Worm (Caenorhabditis elegans) whole organism, late embryonic: ENCODE results near the gene F07C6.3.

Experiments
- C08G9.2 ChIP-seq: sonication (generic microtip); optimal IDR thresholded peaks from 2 replicates; lab custom pipeline; 2016; ENCODE audit warnings: mild to moderate bottlenecking, missing genetic modification characterization, moderate library complexity, missing compliant biosample characterization
- Y22D7AL.16 ChIP-seq: sonication (generic microtip); optimal IDR thresholded peaks from 2 replicates; lab custom pipeline; 2016; ENCODE audit warnings: missing genetic modification characterization, missing compliant biosample characterization
- ahr-1 ChIP-seq: sonication (generic microtip); optimal IDR thresholded peaks from 2 replicates; lab custom pipeline; 2016; ENCODE audit warnings: missing genetic modification characterization, missing compliant biosample characterization
- ama-1 ChIP-seq: fragments of 150-350 bp; optimal IDR thresholded peaks from 2 replicates; lab custom pipeline; 2014
- ceh-19 ChIP-seq: fragments of 200-800 bp; sonication (Bioruptor generic); optimal IDR thresholded peaks from 2 replicates; lab custom pipeline; 2018; ENCODE audit warnings: mild to moderate bottlenecking, missing genetic modification characterization, missing compliant biosample characterization
- ceh-24 ChIP-seq: sonication (generic microtip); optimal IDR thresholded peaks from 2 replicates; lab custom pipeline; 2016; ENCODE audit warnings: mild to moderate bottlenecking, missing genetic modification characterization, missing compliant biosample characterization
- ceh-30 ChIP-seq: fragments of 150-350 bp; optimal IDR thresholded peaks from 2 replicates; lab custom pipeline; 2014; ENCODE audit warnings: missing biosample characterization, missing genetic modification characterization
- ceh-34 ChIP-seq: sonication (generic microtip); optimal IDR thresholded peaks from 2 replicates; lab custom pipeline; 2016; ENCODE audit warnings: mild to moderate bottlenecking, missing genetic modification characterization, missing compliant biosample characterization
- ceh-45 ChIP-seq: fragments of 200-800 bp; sonication (Bioruptor generic); IDR thresholded peaks from 2 replicates; pipeline ENCODE4 v1.3.6; 2022; ENCODE audit warnings: missing genetic modification reagents, missing genetic modification characterization, missing compliant biosample characterization
- ceh-6 ChIP-seq: fragments of 200-800 bp; sonication (Bioruptor generic); optimal IDR thresholded peaks from 2 replicates; lab custom pipeline; 2018; ENCODE audit warnings: mild to moderate bottlenecking, missing genetic modification characterization, missing compliant biosample characterization
- che-1 ChIP-seq: sonication (generic microtip); optimal IDR thresholded peaks from 2 replicates; lab custom pipeline; 2016; ENCODE audit warnings: mild to moderate bottlenecking, missing genetic modification characterization, missing compliant biosample characterization
- dmd-4 ChIP-seq: sonication (generic microtip); optimal IDR thresholded peaks from 2 replicates; lab custom pipeline; 2016; ENCODE audit warnings: borderline replicate concordance, missing genetic modification characterization, missing compliant biosample characterization
- dve-1 ChIP-seq: sonication (generic microtip); optimal IDR thresholded peaks from 2 replicates; lab custom pipeline; 2017; ENCODE audit warnings: antibody characterized with exemption, mild to moderate bottlenecking, missing genetic modification characterization, missing compliant biosample characterization
- elt-4 ChIP-seq: sonication (generic microtip); optimal IDR thresholded peaks from 2 replicates; lab custom pipeline; 2016; ENCODE audit warnings: missing genetic modification characterization, missing compliant biosample characterization
- ets-4 ChIP-seq: sonication (generic microtip); optimal IDR thresholded peaks from 2 replicates; lab custom pipeline; 2016; ENCODE audit warnings: missing genetic modification characterization, missing compliant biosample characterization
- eyg-1 ChIP-seq: sonication (generic microtip); optimal IDR thresholded peaks from 2 replicates; lab custom pipeline; 2016; ENCODE audit warnings: missing genotype, missing genetic modification characterization, missing compliant biosample characterization
- fax-1 ChIP-seq: sonication (generic microtip); optimal IDR thresholded peaks from 2 replicates; lab custom pipeline; 2016; ENCODE audit warnings: missing genotype, missing genetic modification characterization, missing compliant biosample characterization
- fkh-10 ChIP-seq: fragments of 150-350 bp; optimal IDR thresholded peaks from 2 replicates; lab custom pipeline; 2014; ENCODE audit warnings: missing biosample characterization, missing genetic modification reagents, missing genetic modification characterization
- gmeb-2 ChIP-seq: sonication (generic microtip); optimal IDR thresholded peaks from 2 replicates; lab custom pipeline; 2016; ENCODE audit warnings: missing genetic modification characterization, inconsistent platforms, missing compliant biosample characterization
- hlh-15 ChIP-seq: sonication (generic microtip); optimal IDR thresholded peaks from 2 replicates; lab custom pipeline; 2016; ENCODE audit warnings: missing genetic modification characterization, missing compliant biosample characterization
- hlh-6 ChIP-seq: sonication (generic microtip); optimal IDR thresholded peaks from 2 replicates; lab custom pipeline; 2016; ENCODE audit warnings: missing genotype, missing genetic modification characterization, missing compliant biosample characterization
- hlh-8 ChIP-seq: sonication (generic microtip); optimal IDR thresholded peaks from 2 replicates; lab custom pipeline; 2016; ENCODE audit warnings: missing genotype, missing genetic modification characterization, missing compliant biosample characterization
- lim-6 ChIP-seq: sonication (generic microtip); optimal IDR thresholded peaks from 2 replicates; lab custom pipeline; 2016; ENCODE audit warnings: missing genetic modification characterization, missing compliant biosample characterization
- lin-11 ChIP-seq: fragments of 200-800 bp; sonication (Bioruptor generic); optimal IDR thresholded peaks from 2 replicates; lab custom pipeline; 2018; ENCODE audit warnings: mild to moderate bottlenecking, missing genetic modification characterization, missing compliant biosample characterization
- madf-2 ChIP-seq: sonication (generic microtip); optimal IDR thresholded peaks from 2 replicates; lab custom pipeline; 2017; ENCODE audit warnings: missing genetic modification characterization, missing compliant biosample characterization
- mec-3 ChIP-seq: sonication (generic microtip); optimal IDR thresholded peaks from 2 replicates; lab custom pipeline; 2016; ENCODE audit warnings: borderline replicate concordance, missing genetic modification characterization, missing compliant biosample characterization
- nfya-1 ChIP-seq: sonication (generic microtip); optimal IDR thresholded peaks from 2 replicates; lab custom pipeline; 2017; ENCODE audit warnings: missing genetic modification characterization, mild to moderate bottlenecking, missing compliant biosample characterization, antibody characterized with exemption, moderate library complexity
- nhr-11 ChIP-seq: fragments of 150-350 bp; optimal IDR thresholded peaks from 2 replicates; lab custom pipeline; 2014; ENCODE audit warnings: missing biosample characterization, missing genetic modification characterization
- npax-4 ChIP-seq: sonication (generic microtip); optimal IDR thresholded peaks from 2 replicates; lab custom pipeline; 2016; ENCODE audit warnings: missing genetic modification characterization, missing compliant biosample characterization
- pros-1 ChIP-seq: fragments of 150-350 bp; optimal IDR thresholded peaks from 2 replicates; lab custom pipeline; 2014; ENCODE audit warnings: missing biosample characterization, missing genetic modification reagents, missing genetic modification characterization
- ref-2 ChIP-seq: sonication (generic microtip); optimal IDR thresholded peaks from 2 replicates; lab custom pipeline; 2016; ENCODE audit warnings: missing genetic modification characterization, missing compliant biosample characterization
- rnt-1 ChIP-seq: sonication (generic microtip); optimal IDR thresholded peaks from 2 replicates; lab custom pipeline; 2016; ENCODE audit warnings: missing genetic modification characterization, missing compliant biosample characterization
- sox-2 ChIP-seq: fragments of 200-800 bp; sonication (Bioruptor generic); IDR thresholded peaks from 2 replicates; pipeline ENCODE4 v1.3.6; 2022; ENCODE audit warnings: missing genetic modification reagents, missing genetic modification characterization, missing compliant biosample characterization
- syd-9 ChIP-seq: sonication (generic microtip); optimal IDR thresholded peaks from 2 replicates; lab custom pipeline; 2016; ENCODE audit warnings: mild to moderate bottlenecking, missing genetic modification characterization, moderate library complexity, missing compliant biosample characterization
- ttx-3 ChIP-seq: sonication (generic microtip); optimal IDR thresholded peaks from 2 replicates; lab custom pipeline; 2016; ENCODE audit warnings: missing genetic modification reagents, missing genetic modification characterization, missing compliant biosample characterization
- unc-42 ChIP-seq: sonication (generic microtip); optimal IDR thresholded peaks from 2 replicates; lab custom pipeline; 2016; ENCODE audit warnings: missing genotype, missing genetic modification characterization, missing compliant biosample characterization
- unc-86 ChIP-seq: sonication (generic microtip); optimal IDR thresholded peaks from 2 replicates; lab custom pipeline; 2016; ENCODE audit warnings: missing genetic modification characterization, missing compliant biosample characterization
- ztf-16 ChIP-seq: sonication (generic microtip); optimal IDR thresholded peaks from 2 replicates; lab custom pipeline; 2017; ENCODE audit warnings: missing genetic modification characterization, missing compliant biosample characterization

Gene F07C6.3

DNA sequence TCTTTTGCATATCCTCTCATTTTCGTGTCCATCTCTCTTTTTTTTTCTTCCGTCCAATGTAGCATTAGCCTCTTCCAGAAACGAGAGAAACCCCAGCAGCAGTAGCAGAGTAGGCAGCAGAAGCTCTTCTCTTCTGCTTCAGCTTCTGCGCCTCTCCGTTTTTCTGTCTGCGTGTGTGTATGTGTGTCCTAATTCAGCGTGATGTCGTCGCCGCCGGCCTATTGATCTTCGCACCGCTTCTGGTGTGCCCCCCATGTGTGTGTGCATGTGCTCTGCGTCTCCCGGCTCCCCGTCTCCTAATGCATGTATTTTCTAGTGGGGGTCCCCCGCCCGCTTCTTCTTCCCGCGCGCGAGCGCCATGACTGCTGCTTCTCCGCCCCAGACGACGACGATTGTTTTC lies 17.6 kb upstream of the F07C6.3 start (continued):
- TF ChIP-seq ets-4 (tag; lab: Kevin White, UChicago) (no peak), unc-86 (tag; lab: Kevin White, UChicago) (peak; percentile 25), ttx-3 (tag; lab: Kevin White, UChicago) (no peak), ref-2 (tag; lab: Kevin White, UChicago) (peak; percentile 56), lin-11 (tag; lab: Kevin White, UChicago) (no peak), nfya-1 (tag; lab: Kevin White, UChicago) (peak; percentile 44), rnt-1 (no peak), gmeb-2 (no peak), Y22D7AL.16 (no peak), C08G9.2 (peak; percentile 50), eyg-1 (tag; lab: Kevin White, UChicago) (no peak), dmd-4 (tag; lab: Kevin White, UChicago) (peak; percentile 28), ceh-24 (tag; lab: Kevin White, UChicago) (no peak), ahr-1 (tag; lab: Kevin White, UChicago) (no peak), fkh-10 (GFP tag; lab: Kevin White, UChicago) (peak; percentile 50), ztf-16 (tag; lab: Kevin White, UChicago) (no peak), unc-42 (tag; lab: Kevin White, UChicago) (peak; percentile 90), sox-2 (GFP tag; lab: Robert Waterston, UW) (no peak), ceh-6 (GFP tag; lab: Kevin White, UChicago) (no peak), ceh-30 (no peak), ceh-19 (GFP tag; lab: Kevin White, UChicago) (peak; percentile 1), ceh-45 (GFP tag; lab: Robert Waterston, UW) (0 out of 2 replicates have a peak, but pooled peaks have one; percentile 8), syd-9 (tag; lab: Kevin White, UChicago) (peak; percentile 50), dve-1 (tag; lab: Kevin White, UChicago) (no peak)

DNA sequence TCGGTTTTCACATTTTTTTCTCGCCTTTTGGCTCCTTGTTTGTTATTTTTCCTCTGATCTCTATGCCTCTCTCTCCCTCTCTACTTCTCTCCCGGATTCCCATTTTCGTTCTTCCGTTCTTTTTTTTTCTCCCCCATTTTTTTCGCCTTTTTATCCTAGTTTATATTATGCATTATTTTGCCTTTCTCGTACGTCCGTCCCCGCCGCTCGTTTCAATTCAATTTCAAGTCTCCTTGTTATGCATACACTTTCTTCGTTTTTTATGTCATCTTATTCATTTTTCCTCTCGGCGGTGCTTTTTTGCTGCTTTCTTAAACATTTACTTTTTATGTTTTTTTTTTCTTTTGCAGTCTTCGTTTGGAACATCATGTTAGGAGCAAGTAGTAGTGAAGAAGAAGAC lies 15.5 kb upstream of the F07C6.3 start, which contains the start of gene unc-31:
Gene unc-31, plus strand, starts transcription at position 349 of the 400 bp plus-strand sequence.
- TF ChIP-seq unc-42 (tag; lab: Kevin White, UChicago) = peak; percentile 78
- TF ChIP-seq lin-11 (tag; lab: Kevin White, UChicago) = no peak

DNA sequence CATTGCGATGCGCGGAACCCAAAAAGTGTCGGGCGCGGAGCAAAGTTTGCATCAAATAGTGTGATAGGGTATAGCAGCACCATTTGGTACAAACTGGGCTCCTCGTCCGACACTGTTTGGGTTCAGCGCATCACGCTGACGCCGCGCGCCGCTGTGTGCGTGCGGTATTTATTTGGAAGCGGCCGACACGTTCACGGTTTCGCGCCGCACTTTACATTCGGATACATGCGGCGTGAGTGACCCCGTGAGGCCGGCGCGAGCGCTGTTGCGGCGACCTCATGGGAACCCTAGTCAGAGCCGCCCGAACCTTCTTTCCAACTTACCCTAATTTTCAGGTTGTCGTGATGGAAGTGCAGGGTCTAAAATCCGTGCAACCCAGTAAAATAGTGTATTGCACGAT lies 8.1 kb upstream of the F07C6.3 start:
- TF ChIP-seq hlh-8 (tag; lab: Kevin White, UChicago) (no peak), ama-1 (lab: Kevin White, UChicago) (no peak), ceh-34 (tag; lab: Kevin White, UChicago) (no peak), hlh-15 (tag; lab: Kevin White, UChicago) (no peak), fax-1 (tag; lab: Kevin White, UChicago) (no peak), ttx-3 (tag; lab: Kevin White, UChicago) (no peak), madf-2 (tag; lab: Kevin White, UChicago) (no peak), pros-1 (tag; lab: Kevin White, UChicago) (no peak), hlh-6 (tag; lab: Kevin White, UChicago) (no peak), syd-9 (tag; lab: Kevin White, UChicago) (no peak), che-1 (no peak), Y22D7AL.16 (no peak), dve-1 (tag; lab: Kevin White, UChicago) (no peak), nhr-11 (tag; lab: Kevin White, UChicago) (no peak), npax-4 (tag; lab: Kevin White, UChicago) (no peak), elt-4 (tag; lab: Kevin White, UChicago) (no peak), ceh-19 (GFP tag; lab: Kevin White, UChicago) (no peak), mec-3 (tag; lab: Kevin White, UChicago) (no peak), lim-6 (tag; lab: Kevin White, UChicago) (no peak), rnt-1 (no peak)
